Fruit fly (Drosophila melanogaster) whole organism, wandering third instar larva: Measurements from ENCODE around the gene CG2021.
A peak's percentile ranks its signal among the peaks of the same experiment; 100 is the strongest.

Experiments
- Abd-B ChIP-seq: fragments of >200 bp; optimal IDR thresholded peaks from 2 replicates; lab custom pipeline; 2017; ENCODE audit warnings: missing biosample characterization, missing genetic modification characterization
- CG32264 ChIP-seq: fragments of 200-800 bp; sonication (Bioruptor generic); optimal IDR thresholded peaks from 2 replicates; lab custom pipeline; 2016; ENCODE audit warnings: missing biosample characterization, missing genetic modification characterization
- CG9705 ChIP-seq: fragments of 200-800 bp; sonication (Bioruptor generic); optimal IDR thresholded peaks from 2 replicates; lab custom pipeline; 2018; ENCODE audit warnings: missing biosample characterization, mild to moderate bottlenecking, missing genetic modification characterization
- CrebA ChIP-seq: fragments of 200-800 bp; sonication (Bioruptor generic); optimal IDR thresholded peaks from 2 replicates; lab custom pipeline; 2016; ENCODE audit warnings: missing biosample characterization, mild to moderate bottlenecking, missing genetic modification characterization, borderline replicate concordance
- Dfd ChIP-seq: fragments of >200 bp; optimal IDR thresholded peaks from 2 replicates; lab custom pipeline; 2017; ENCODE audit warnings: missing biosample characterization, missing genetic modification characterization
- Dif ChIP-seq: fragments of 200-275, 200-300 bp; sonication (Bioruptor generic); optimal IDR thresholded peaks from 2 replicates; lab custom pipeline; 2018; ENCODE audit warnings: missing biosample characterization, missing genetic modification characterization; ENCODE audit not compliant: partially characterized antibody
- GATAd ChIP-seq: sonication (Bioruptor generic); optimal IDR thresholded peaks from 2 replicates; lab custom pipeline; 2016; ENCODE audit warnings: missing biosample characterization, missing genetic modification characterization
- HLH106 ChIP-seq: fragments of 200-800 bp; optimal IDR thresholded peaks from 3 replicates; lab custom pipeline; 2019; ENCODE audit warnings: missing biosample characterization, mild to moderate bottlenecking, missing genetic modification characterization, moderate library complexity
- Hnf4 ChIP-seq: fragments of 200-800 bp; sonication (Bioruptor generic); optimal IDR thresholded peaks from 2 replicates; lab custom pipeline; 2016; ENCODE audit warnings: missing biosample characterization, mild to moderate bottlenecking, missing genetic modification characterization
- Hr78 ChIP-seq: fragments of >200 bp; optimal IDR thresholded peaks from 2 replicates; lab custom pipeline; 2017; ENCODE audit warnings: missing biosample characterization, missing genetic modification characterization
- Hr83 ChIP-seq: fragments of 200-300 bp; sonication (Bioruptor generic); optimal IDR thresholded peaks from 2 replicates; lab custom pipeline; 2016; ENCODE audit warnings: missing biosample characterization, mild to moderate bottlenecking, missing genetic modification characterization, moderate library complexity; ENCODE audit not compliant: poor library complexity, severe bottlenecking
- Jra ChIP-seq: sonication (Bioruptor generic); optimal IDR thresholded peaks from 2 replicates; lab custom pipeline; 2016; ENCODE audit warnings: missing biosample characterization, missing genetic modification characterization
- Mio ChIP-seq: sonication (Bioruptor generic); optimal IDR thresholded peaks from 2 replicates; lab custom pipeline; 2016; ENCODE audit warnings: missing biosample characterization, missing genetic modification characterization
- Myc ChIP-seq: fragments of >200 bp; optimal IDR thresholded peaks from 2 replicates; lab custom pipeline; 2017
- N ChIP-seq: fragments of >200 bp; optimal IDR thresholded peaks from 2 replicates; lab custom pipeline; 2018; ENCODE audit warnings: missing biosample characterization, missing external identifiers, missing genetic modification characterization
- OdsH ChIP-seq: fragments of 200-800 bp; sonication (Bioruptor generic); optimal IDR thresholded peaks from 2 replicates; lab custom pipeline; 2016; ENCODE audit warnings: missing biosample characterization, mild to moderate bottlenecking, missing genetic modification characterization
- Rel ChIP-seq, 2 experiments: fragments of 200-800 bp; sonication (Bioruptor generic) in 1 of 2; optimal IDR thresholded peaks; 2 replicates in 1 of 2; 3 replicates in 1 of 2; lab custom pipeline; 2016 to 2019; ENCODE audit warnings: mild to moderate bottlenecking in 2 of 2, missing biosample characterization in 2 of 2, missing genetic modification characterization in 2 of 2, moderate library complexity in 1 of 2
- Sp1 ChIP-seq: fragments of 200-800 bp; sonication (Bioruptor generic); optimal IDR thresholded peaks from 3 replicates; lab custom pipeline; 2019; ENCODE audit warnings: missing biosample characterization, mild to moderate bottlenecking, missing genetic modification characterization, moderate library complexity
- Vsx2 ChIP-seq: fragments of 200-300, 225-300 bp; sonication (Bioruptor generic); optimal IDR thresholded peaks from 2 replicates; lab custom pipeline; 2018; ENCODE audit warnings: missing biosample characterization, missing genetic modification characterization; ENCODE audit not compliant: partially characterized antibody
- br ChIP-seq: fragments of 200-800 bp; sonication (Bioruptor generic); optimal IDR thresholded peaks from 2 replicates; lab custom pipeline; 2016; ENCODE audit warnings: missing biosample characterization, missing genetic modification characterization
- brk ChIP-seq: fragments of 200-800 bp; sonication (Bioruptor generic); optimal IDR thresholded peaks from 2 replicates; lab custom pipeline; 2016; ENCODE audit warnings: missing biosample characterization, mild to moderate bottlenecking, missing genetic modification characterization
- dl ChIP-seq, 2 experiments: fragments of 175-275, 200-275 bp in 1 of 2; fragments of 200-275 bp in 1 of 2; sonication (Bioruptor generic); optimal IDR thresholded peaks; lab custom pipeline; 2018; ENCODE audit warnings: mild to moderate bottlenecking in 2 of 2, missing biosample characterization in 2 of 2, missing genetic modification characterization in 2 of 2, moderate library complexity in 2 of 2; ENCODE audit not compliant: partially characterized antibody in 2 of 2, insufficient read depth in 1 of 2
- dmrt93B ChIP-seq: fragments of 200-800 bp; sonication (Bioruptor generic); optimal IDR thresholded peaks from 2 replicates; lab custom pipeline; 2018; ENCODE audit warnings: missing biosample characterization, mild to moderate bottlenecking, missing genetic modification characterization
- dsf ChIP-seq: sonication (Bioruptor generic); optimal IDR thresholded peaks from 2 replicates; lab custom pipeline; 2016; ENCODE audit warnings: missing biosample characterization, missing genetic modification characterization, borderline replicate concordance
- ey ChIP-seq: fragments of 200-800 bp; sonication (Bioruptor generic); optimal IDR thresholded peaks from 2 replicates; lab custom pipeline; 2016; ENCODE audit warnings: missing biosample characterization, missing genetic modification characterization
- foxo ChIP-seq, 2 experiments: fragments of 200-800 bp; sonication (Bioruptor generic); optimal IDR thresholded peaks; 2 replicates in 1 of 2; 3 replicates in 1 of 2; lab custom pipeline; 2016 to 2017; ENCODE audit warnings: missing biosample characterization in 2 of 2, missing genetic modification characterization in 2 of 2
- fru ChIP-seq: fragments of 200-800 bp; sonication (Bioruptor generic); optimal IDR thresholded peaks from 3 replicates; lab custom pipeline; 2016; ENCODE audit warnings: missing biosample characterization, mild to moderate bottlenecking, missing genetic modification characterization
- h ChIP-seq: fragments of 200-800 bp; sonication (Bioruptor generic); optimal IDR thresholded peaks from 3 replicates; lab custom pipeline; 2016; ENCODE audit warnings: missing biosample characterization, mild to moderate bottlenecking, missing genetic modification characterization
- jim ChIP-seq: fragments of 175-275, 200-325 bp; sonication (Bioruptor generic); optimal IDR thresholded peaks from 2 replicates; lab custom pipeline; 2016; ENCODE audit warnings: missing biosample characterization, mild to moderate bottlenecking, missing genetic modification characterization
- lola ChIP-seq: fragments of >200 bp; optimal IDR thresholded peaks from 2 replicates; lab custom pipeline; 2017; ENCODE audit warnings: missing biosample characterization, missing genetic modification characterization
- pan ChIP-seq: fragments of >200 bp; optimal IDR thresholded peaks from 2 replicates; lab custom pipeline; 2017
- psq ChIP-seq: fragments of 200-800 bp; sonication (Bioruptor generic); optimal IDR thresholded peaks from 3 replicates; lab custom pipeline; 2017; ENCODE audit warnings: missing biosample characterization, mild to moderate bottlenecking, missing genetic modification characterization, moderate library complexity
- rgr ChIP-seq: fragments of 200-800 bp; sonication (Bioruptor generic); optimal IDR thresholded peaks from 3 replicates; lab custom pipeline; 2016; ENCODE audit warnings: missing biosample characterization, mild to moderate bottlenecking, missing genetic modification characterization
- sage ChIP-seq: fragments of 200-800 bp; sonication (Bioruptor generic); optimal IDR thresholded peaks from 2 replicates; lab custom pipeline; 2016; ENCODE audit warnings: missing biosample characterization, mild to moderate bottlenecking, missing genetic modification characterization
- sv ChIP-seq: fragments of 200-800 bp; sonication (Bioruptor generic); optimal IDR thresholded peaks from 3 replicates; lab custom pipeline; 2016; ENCODE audit warnings: missing biosample characterization, missing genetic modification characterization
- tai ChIP-seq: sonication (Bioruptor generic); optimal IDR thresholded peaks from 2 replicates; lab custom pipeline; 2016; ENCODE audit warnings: missing biosample characterization, missing genetic modification characterization
- usp ChIP-seq: fragments of >200 bp; optimal IDR thresholded peaks from 2 replicates; lab custom pipeline; 2017; ENCODE audit warnings: missing biosample characterization, missing genetic modification characterization
- woc ChIP-seq: sonication (Bioruptor generic); optimal IDR thresholded peaks from 2 replicates; lab custom pipeline; 2016; ENCODE audit warnings: missing biosample characterization, mild to moderate bottlenecking, missing genetic modification characterization

The CG2021 gene

DNA sequence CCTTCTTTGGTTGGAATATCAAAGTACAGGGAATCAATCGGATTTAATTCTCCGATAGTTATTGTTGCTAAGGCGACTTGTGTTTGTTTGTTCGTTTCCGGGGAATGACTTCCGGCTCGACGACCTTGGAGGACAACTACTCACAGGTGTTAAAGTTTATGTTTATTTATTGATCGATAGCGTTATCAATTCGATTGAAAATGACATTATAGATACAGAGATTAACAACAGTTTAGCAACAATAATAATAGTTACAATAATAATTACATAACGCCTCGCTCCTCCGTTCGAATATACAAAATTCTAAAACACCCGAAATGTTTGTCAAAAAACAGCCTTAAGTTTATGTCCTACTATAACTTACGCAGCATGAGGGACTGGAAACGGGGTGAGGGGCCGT lies 5.6 kb downstream of the CG2021 start, which contains the start of gene Dhc62B:
Gene Dhc62B (minus strand): TSS at position 101 of the 400 bp plus-strand sequence.
- TF ChIP-seq Dfd (GFP tag; lab: Kevin White, UChicago) (no peak), fru (GFP tag; lab: Kevin White, UChicago) (no peak), CrebA (GFP tag; lab: Kevin White, UChicago) (no peak), sage (GFP tag; lab: Kevin White, UChicago) (no peak), HLH106 (tag; lab: Kevin White, UChicago) (no peak), dl (GFP tag; optimal IDR thresholded peaks at IDR 0.05; lab: Kevin White, UChicago; ENCODE audit: insufficient read depth in 1 of 2, partially characterized antibody in 2 of 2) (no peak), br (GFP tag; lab: Kevin White, UChicago) (no peak), Myc (lab: Kevin White, UChicago) (no peak), Rel (GFP tag; optimal IDR thresholded peaks at IDR 0.05; lab: Kevin White, UChicago) (no peak), Rel (tag; optimal IDR thresholded peaks at IDR 0.05; lab: Kevin White, UChicago) (no peak), ey (no peak), sv (GFP tag; lab: Kevin White, UChicago) (no peak), Hnf4 (no peak), Sp1 (GFP tag; lab: Kevin White, UChicago) (no peak)

DNA sequence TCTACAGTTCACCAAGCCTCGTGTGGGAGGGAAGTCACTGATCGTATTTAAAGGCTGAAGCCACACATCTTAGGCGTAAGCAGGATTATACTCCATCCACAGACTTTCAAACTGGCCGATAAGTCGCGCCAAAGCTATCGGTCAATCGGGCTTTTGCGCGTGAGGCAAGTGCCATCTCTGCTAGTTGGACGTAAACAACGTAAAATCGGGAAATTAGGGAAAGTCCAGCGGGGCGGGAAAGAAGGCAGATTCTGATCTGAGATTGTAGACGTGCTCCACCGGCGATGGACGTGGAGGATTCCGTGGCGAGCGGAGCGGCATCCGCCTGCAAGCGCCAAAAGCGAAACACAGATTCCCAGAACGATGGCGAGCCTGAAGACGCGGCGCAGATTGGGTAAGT lies 21.1 kb downstream of the CG2021 start, which contains the start of gene CG8001:
Gene CG8001 (plus strand): TSS at position 17 of the 400 bp plus-strand sequence.
- TF ChIP-seq usp (GFP tag; lab: Kevin White, UChicago) (no peak), lola (GFP tag; lab: Kevin White, UChicago) (no peak), jim (GFP tag; lab: Kevin White, UChicago) (no peak), Hr83 (GFP tag; lab: Kevin White, UChicago) (no peak), Rel (GFP tag; optimal IDR thresholded peaks at IDR 0.05; lab: Kevin White, UChicago) (no peak), Rel (tag; optimal IDR thresholded peaks at IDR 0.05; lab: Kevin White, UChicago) (peak; percentile 86), CG32264 (GFP tag; lab: Kevin White, UChicago) (no peak), Abd-B (GFP tag; lab: Kevin White, UChicago) (no peak)

dm6 chr3L:1755458-1755984 lies 21.7 kb downstream of the CG2021 start, which contains the start of gene Cht2:
Cht2 (minus strand) TSS chr3L:1755934.
- TF ChIP-seq Dfd (GFP tag; lab: Kevin White, UChicago) (no peak), Sp1 (GFP tag; lab: Kevin White, UChicago) (peak; percentile 27), Abd-B (GFP tag; lab: Kevin White, UChicago) (no peak), CG9705 (GFP tag; lab: Kevin White, UChicago) (no peak), CG32264 (GFP tag; lab: Kevin White, UChicago) (no peak), ey (no peak), usp (GFP tag; lab: Kevin White, UChicago) (no peak), N (GFP tag; lab: Kevin White, UChicago) (no peak), pan (lab: Kevin White, UChicago) (no peak), fru (GFP tag; lab: Kevin White, UChicago) (peak; percentile 38), sv (GFP tag; lab: Kevin White, UChicago) (no peak), dmrt93B (GFP tag; lab: Kevin White, UChicago) (no peak), Myc (lab: Kevin White, UChicago) (no peak), CrebA (GFP tag; lab: Kevin White, UChicago) (no peak), OdsH (no peak), foxo (GFP tag; optimal IDR thresholded peaks at IDR 0.05; lab: Kevin White, UChicago) (no peak), HLH106 (tag; lab: Kevin White, UChicago) (no peak), tai (no peak), Hr83 (GFP tag; lab: Kevin White, UChicago) (no peak), Dif (GFP tag; lab: Kevin White, UChicago) (peak; percentile 91), Hr78 (GFP tag; lab: Kevin White, UChicago) (no peak), woc (no peak), lola (GFP tag; lab: Kevin White, UChicago) (no peak), h (GFP tag; lab: Kevin White, UChicago) (peak; percentile 38), Vsx2 (GFP tag; lab: Kevin White, UChicago) (peak; percentile 86), psq (no peak), sage (GFP tag; lab: Kevin White, UChicago) (no peak), Jra (GFP tag; lab: Kevin White, UChicago) (no peak), dsf (GFP tag; lab: Kevin White, UChicago) (no peak), Rel (GFP tag; optimal IDR thresholded peaks at IDR 0.05; lab: Kevin White, UChicago) (peak; percentile 4), Rel (tag; optimal IDR thresholded peaks at IDR 0.05; lab: Kevin White, UChicago) (peak; percentile 22), br (GFP tag; lab: Kevin White, UChicago) (peak; percentile 42), Hnf4 (no peak), rgr (GFP tag; lab: Kevin White, UChicago) (no peak), dl (GFP tag; optimal IDR thresholded peaks at IDR 0.05; lab: Kevin White, UChicago; ENCODE audit: insufficient read depth in 1 of 2, partially characterized antibody in 2 of 2) (peak in 1 of 2 experiments; percentile 67), GATAd (GFP tag; lab: Kevin White, UChicago) (no peak), Mio (GFP tag; lab: Kevin White, UChicago) (no peak), jim (GFP tag; lab: Kevin White, UChicago) (no peak), brk (GFP tag; lab: Kevin White, UChicago) (no peak)
